Worm (Caenorhabditis elegans) whole organism, mixed stage, embryonic: ENCODE results near the gene hrg-10.

ENCODE experiments used
- flh-1 ChIP-seq: fragments of 200-800 bp; sonication (Bioruptor generic); optimal IDR thresholded peaks from 2 replicates; lab custom pipeline; 2018; ENCODE audit warnings: mild to moderate bottlenecking, missing genetic modification characterization, moderate library complexity, missing compliant biosample characterization
- mep-1 ChIP-seq: fragments of 150-350 bp; optimal IDR thresholded peaks from 2 replicates; lab custom pipeline; 2017; ENCODE audit warnings: missing biosample characterization, missing genetic modification reagents, missing genetic modification characterization, inconsistent platforms
- nhr-12 ChIP-seq: fragments of 150-350 bp; optimal IDR thresholded peaks from 2 replicates; lab custom pipeline; 2014; ENCODE audit warnings: missing biosample characterization, missing genetic modification characterization

- TF ChIP-seq flh-1 (GFP tag; lab: Kevin White, UChicago), result no peak
- TF ChIP-seq nhr-12, result no peak
- TF ChIP-seq mep-1, result no peak
These were observed 21.2 kb upstream of the hrg-10 start for ce11 chrV:18978301-18978700.
